Fruit fly (Drosophila melanogaster) whole organism, prepupa: ENCODE results near the gene CG10063.

Source experiments
- CG10631 ChIP-seq: fragments of 200-800 bp; sonication (Bioruptor generic); optimal IDR thresholded peaks from 2 replicates; lab custom pipeline; 2016; ENCODE audit warnings: missing biosample characterization, missing genetic modification characterization
- CG11294 ChIP-seq: fragments of 200-800 bp; sonication (Bioruptor generic); IDR thresholded peaks from 2 replicates; pipeline ENCODE4 v1.3.6; 2022; ENCODE audit warnings: missing biosample characterization, missing genetic modification characterization
- CG11762 ChIP-seq: fragments of 200-800 bp; sonication (Bioruptor generic); optimal IDR thresholded peaks from 3 replicates; lab custom pipeline; 2016; ENCODE audit warnings: missing biosample characterization, missing genetic modification characterization; ENCODE audit not compliant: insufficient read depth
- CG15336 ChIP-seq: fragments of 200-800 bp; sonication (Bioruptor generic); IDR thresholded peaks from 2 replicates; pipeline ENCODE4 v1.3.6; 2022; ENCODE audit warnings: missing biosample characterization, missing genetic modification characterization
- CG1621 ChIP-seq: fragments of 200-800 bp; sonication (Bioruptor generic); optimal IDR thresholded peaks from 3 replicates; lab custom pipeline; 2018; ENCODE audit warnings: missing biosample characterization, mild to moderate bottlenecking, missing genetic modification characterization
- CG16779 ChIP-seq: fragments of 200-800 bp; sonication (Bioruptor generic); optimal IDR thresholded peaks from 3 replicates; lab custom pipeline; 2017; ENCODE audit warnings: missing biosample characterization, mild to moderate bottlenecking, missing genetic modification characterization
- CG3032 ChIP-seq: fragments of 200-800 bp; optimal IDR thresholded peaks from 2 replicates; lab custom pipeline; 2019; ENCODE audit warnings: missing biosample characterization, mild to moderate bottlenecking, missing genetic modification characterization, moderate library complexity
- CG31627 ChIP-seq: fragments of 200-800 bp; sonication (Bioruptor generic); optimal IDR thresholded peaks from 3 replicates; lab custom pipeline; 2016; ENCODE audit warnings: missing biosample characterization, missing genetic modification characterization
- CG32006 ChIP-seq: fragments of 200-800 bp; sonication (Bioruptor generic); optimal IDR thresholded peaks from 3 replicates; lab custom pipeline; 2017; ENCODE audit warnings: missing biosample characterization, mild to moderate bottlenecking, missing genetic modification characterization
- CG34406 ChIP-seq: fragments of 200-800 bp; sonication (Bioruptor generic); optimal IDR thresholded peaks from 3 replicates; lab custom pipeline; 2016; ENCODE audit warnings: missing biosample characterization, missing genetic modification characterization
- CG6276 ChIP-seq: fragments of 200-800 bp; sonication (Bioruptor generic); optimal IDR thresholded peaks from 2 replicates; lab custom pipeline; 2017; ENCODE audit warnings: missing biosample characterization, mild to moderate bottlenecking, missing genetic modification characterization
- CG6792 ChIP-seq: fragments of 200-800 bp; sonication (Bioruptor generic); optimal IDR thresholded peaks from 3 replicates; lab custom pipeline; 2016; ENCODE audit warnings: missing biosample characterization, missing genetic modification characterization
- CG6808 ChIP-seq: fragments of 200-800 bp; sonication (Bioruptor generic); optimal IDR thresholded peaks from 3 replicates; lab custom pipeline; 2017; ENCODE audit warnings: missing biosample characterization, missing genetic modification characterization, mild to moderate bottlenecking, moderate library complexity, missing genetic modification reagents
- CG6854 ChIP-seq: fragments of 200-800 bp; sonication (Bioruptor generic); optimal IDR thresholded peaks from 2 replicates; lab custom pipeline; 2017; ENCODE audit warnings: missing biosample characterization, mild to moderate bottlenecking, missing genetic modification characterization
- CG7368 ChIP-seq: fragments of 200-800 bp; sonication (Bioruptor generic); optimal IDR thresholded peaks from 3 replicates; lab custom pipeline; 2016; ENCODE audit warnings: missing biosample characterization, missing genetic modification characterization
- CG8119 ChIP-seq: fragments of 200-800 bp; sonication (Bioruptor generic); IDR thresholded peaks from 3 replicates; pipeline ENCODE4 v1.3.6; 2022; ENCODE audit warnings: missing biosample characterization, missing genetic modification characterization
- CG8319 ChIP-seq: fragments of 200-800 bp; sonication (Bioruptor generic); optimal IDR thresholded peaks from 3 replicates; lab custom pipeline; 2016; ENCODE audit warnings: missing biosample characterization, missing genetic modification characterization
- CG9139 ChIP-seq: fragments of 200-800 bp; sonication (Bioruptor generic); optimal IDR thresholded peaks from 3 replicates; lab custom pipeline; 2017; ENCODE audit warnings: missing biosample characterization, mild to moderate bottlenecking, missing genetic modification characterization
- Eip75B ChIP-seq: fragments of 200-800 bp; sonication (Bioruptor generic); optimal IDR thresholded peaks from 3 replicates; lab custom pipeline; 2016; ENCODE audit warnings: missing biosample characterization, missing genetic modification characterization
- Eip78C ChIP-seq: fragments of 200-800 bp; sonication (Bioruptor generic); peaks from one replicate; lab custom pipeline; 2016; ENCODE audit warnings: missing biosample characterization, missing genetic modification characterization
- Eip93F ChIP-seq: fragments of 200-800 bp; sonication (Bioruptor generic); optimal IDR thresholded peaks from 2 replicates; lab custom pipeline; 2016; ENCODE audit warnings: missing biosample characterization, mild to moderate bottlenecking, missing genetic modification characterization
- Gug ChIP-seq: fragments of 200-800 bp; sonication (Bioruptor generic); IDR thresholded peaks from 2 replicates; pipeline ENCODE4 v1.3.6; 2022; ENCODE audit warnings: missing biosample characterization, missing genetic modification characterization
- Hr38 ChIP-seq: sonication (Bioruptor generic); optimal IDR thresholded peaks from 2 replicates; lab custom pipeline; 2016; ENCODE audit warnings: missing biosample characterization, missing genetic modification characterization
- Hr4 ChIP-seq: fragments of 200-800 bp; sonication (Bioruptor generic); optimal IDR thresholded peaks from 3 replicates; lab custom pipeline; 2016; ENCODE audit warnings: missing biosample characterization, missing genetic modification characterization
- Lpt ChIP-seq: fragments of 200-800 bp; sonication (Bioruptor generic); optimal IDR thresholded peaks from 3 replicates; lab custom pipeline; 2016; ENCODE audit warnings: missing biosample characterization, missing genetic modification characterization
- Met ChIP-seq: fragments of 200-800 bp; sonication (Bioruptor generic); optimal IDR thresholded peaks from 3 replicates; lab custom pipeline; 2016; ENCODE audit warnings: missing biosample characterization, missing genetic modification characterization
- OdsH ChIP-seq: fragments of 200-800 bp; sonication (Bioruptor generic); optimal IDR thresholded peaks from 3 replicates; lab custom pipeline; 2016; ENCODE audit warnings: missing biosample characterization, missing genetic modification characterization
- Sox102F ChIP-seq: fragments of 200-800 bp; sonication (Bioruptor generic); optimal IDR thresholded peaks from 2 replicates; lab custom pipeline; 2016; ENCODE audit warnings: missing biosample characterization, mild to moderate bottlenecking, missing genetic modification characterization
- Sox15 ChIP-seq: fragments of 200-800 bp; sonication (Bioruptor generic); optimal IDR thresholded peaks from 3 replicates; lab custom pipeline; 2016; ENCODE audit warnings: missing biosample characterization, missing genetic modification characterization
- achi ChIP-seq: fragments of 200-800 bp; sonication (Bioruptor generic); optimal IDR thresholded peaks from 3 replicates; lab custom pipeline; 2016; ENCODE audit warnings: missing biosample characterization, missing genetic modification characterization
- acj6 ChIP-seq: fragments of 200-800 bp; sonication (Bioruptor generic); optimal IDR thresholded peaks from 3 replicates; lab custom pipeline; 2016; ENCODE audit warnings: missing biosample characterization, missing genetic modification characterization
- cyc ChIP-seq: fragments of 200-800 bp; sonication (Bioruptor generic); optimal IDR thresholded peaks from 3 replicates; lab custom pipeline; 2016; ENCODE audit warnings: missing biosample characterization, missing genetic modification characterization
- dsx ChIP-seq: fragments of 200-800 bp; optimal IDR thresholded peaks from 3 replicates; lab custom pipeline; 2019; ENCODE audit warnings: missing biosample characterization, mild to moderate bottlenecking, missing genetic modification characterization, moderate library complexity; ENCODE audit not compliant: poor library complexity, severe bottlenecking
- eg ChIP-seq: fragments of 200-800 bp; sonication (Bioruptor generic); IDR thresholded peaks from 3 replicates; pipeline ENCODE4 v1.3.6; 2022; ENCODE audit warnings: missing biosample characterization, missing genetic modification characterization
- esn ChIP-seq: fragments of 200-800 bp; sonication (Bioruptor generic); optimal IDR thresholded peaks from 2 replicates; lab custom pipeline; 2016; ENCODE audit warnings: missing biosample characterization, mild to moderate bottlenecking, missing genetic modification characterization, moderate library complexity
- fd85E ChIP-seq: fragments of 200-800 bp; sonication (Bioruptor generic); optimal IDR thresholded peaks from 3 replicates; lab custom pipeline; 2016; ENCODE audit warnings: missing biosample characterization, missing genetic modification characterization
- fkh ChIP-seq: fragments of 200-800 bp; sonication (Bioruptor generic); optimal IDR thresholded peaks from 3 replicates; lab custom pipeline; 2017; ENCODE audit warnings: missing biosample characterization, mild to moderate bottlenecking, missing genetic modification characterization, moderate library complexity
- lz ChIP-seq: fragments of 200-800 bp; sonication (Bioruptor generic); optimal IDR thresholded peaks from 3 replicates; lab custom pipeline; 2016; ENCODE audit warnings: missing biosample characterization, missing genetic modification characterization
- net ChIP-seq: fragments of 200-800 bp; sonication (Bioruptor generic); optimal IDR thresholded peaks from 3 replicates; lab custom pipeline; 2016; ENCODE audit warnings: missing biosample characterization, missing genetic modification characterization
- salr ChIP-seq, 2 experiments: fragments of 200-800 bp; sonication (Bioruptor generic); optimal IDR thresholded peaks; 3 replicates each; lab custom pipeline; 2016 to 2018; ENCODE audit warnings: missing biosample characterization in 2 of 2, missing genetic modification characterization in 2 of 2, mild to moderate bottlenecking in 1 of 2
- spab ChIP-seq: fragments of 200-800 bp; sonication (Bioruptor generic); optimal IDR thresholded peaks from 2 replicates; lab custom pipeline; 2017; ENCODE audit warnings: missing biosample characterization, mild to moderate bottlenecking, missing genetic modification characterization, missing genetic modification reagents
- ss ChIP-seq, 2 experiments: fragments of 200-800 bp; sonication (Bioruptor generic); optimal IDR thresholded peaks; 2 replicates in 1 of 2; 3 replicates in 1 of 2; lab custom pipeline; 2017 to 2018; ENCODE audit warnings: mild to moderate bottlenecking in 2 of 2, missing biosample characterization in 2 of 2, missing genetic modification characterization in 2 of 2, moderate library complexity in 1 of 2
- topi ChIP-seq: fragments of 200-800 bp; sonication (Bioruptor generic); optimal IDR thresholded peaks from 3 replicates; lab custom pipeline; 2016; ENCODE audit warnings: missing biosample characterization, missing genetic modification characterization
- vri ChIP-seq: fragments of 200-800 bp; sonication (Bioruptor generic); optimal IDR thresholded peaks from 3 replicates; lab custom pipeline; 2016; ENCODE audit warnings: missing biosample characterization, mild to moderate bottlenecking, missing genetic modification characterization

CG10063 gene

dm6 chr3L:6996907-6997306 is 24.6 kb upstream of the CG10063 start (continued):
- TF ChIP-seq CG9139: no peak
- TF ChIP-seq cyc (GFP tag; lab: Kevin White, UChicago): peak; percentile 21
- TF ChIP-seq CG34406: peak; percentile 39
- peak; percentile 51 for TF ChIP-seq achi (GFP tag; lab: Kevin White, UChicago)
- TF ChIP-seq eg (GFP tag; lab: Robert Waterston, UW): peak; percentile 79
- TF ChIP-seq ss (GFP tag; optimal IDR thresholded peaks at IDR 0.05; lab: Kevin White, UChicago): peak in 1 of 2 experiments; percentile 8
- TF ChIP-seq vri (GFP tag; lab: Kevin White, UChicago): no peak
- TF ChIP-seq Met: peak; percentile 51
- peak; percentile 31 for TF ChIP-seq CG3032
- no peak for TF ChIP-seq Hr38 (GFP tag; lab: Kevin White, UChicago)
- TF ChIP-seq salr (GFP tag; optimal IDR thresholded peaks at IDR 0.05; lab: Kevin White, UChicago): peak in 1 of 2 experiments; percentile 34
- peak; percentile 57 for TF ChIP-seq net (GFP tag; lab: Kevin White, UChicago)
- peak; percentile 53 for TF ChIP-seq CG10631 (GFP tag; lab: Kevin White, UChicago)
- no peak for TF ChIP-seq CG16779 (tag; lab: Kevin White, UChicago)
- TF ChIP-seq lz (GFP tag; lab: Kevin White, UChicago): peak; percentile 36
- TF ChIP-seq acj6: peak; percentile 45
- peak; percentile 76 for TF ChIP-seq CG15336
- TF ChIP-seq CG7368: no peak
- TF ChIP-seq CG6276: peak; percentile 58
- TF ChIP-seq CG8119 (GFP tag; lab: Robert Waterston, UW): peak; percentile 76
- peak; percentile 16 for TF ChIP-seq Sox102F (GFP tag; lab: Kevin White, UChicago)
- no peak for TF ChIP-seq spab
- peak; percentile 38 for TF ChIP-seq Eip75B (GFP tag; lab: Kevin White, UChicago)
- peak; percentile 19 for TF ChIP-seq Sox15 (GFP tag; lab: Kevin White, UChicago)
- TF ChIP-seq CG31627 (GFP tag; lab: Kevin White, UChicago): peak; percentile 56
- peak; percentile 22; the same call in 1 of the 2 replicates for TF ChIP-seq CG11294
- TF ChIP-seq Eip78C (GFP tag; lab: Kevin White, UChicago): peak; percentile 85
- peak; percentile 84 for TF ChIP-seq Hr4 (GFP tag; lab: Kevin White, UChicago)
- TF ChIP-seq fkh (GFP tag; lab: Kevin White, UChicago): no peak

- TF ChIP-seq Sox102F (GFP tag; lab: Kevin White, UChicago) (no peak), CG6808 (GFP tag; lab: Kevin White, UChicago) (no peak), topi (GFP tag; lab: Kevin White, UChicago) (no peak), spab (no peak), Gug (GFP tag; lab: Robert Waterston, UW) (no peak), CG11762 (GFP tag; lab: Kevin White, UChicago) (no peak), salr (GFP tag; optimal IDR thresholded peaks at IDR 0.05; lab: Kevin White, UChicago) (no peak), CG8319 (GFP tag; lab: Kevin White, UChicago) (no peak), esn (no peak), achi (GFP tag; lab: Kevin White, UChicago) (no peak), CG32006 (GFP tag; lab: Kevin White, UChicago) (no peak), Sox15 (GFP tag; lab: Kevin White, UChicago) (no peak), eg (GFP tag; lab: Robert Waterston, UW) (no peak), CG16779 (tag; lab: Kevin White, UChicago) (no peak)
These were observed 23.1 kb upstream of the CG10063 start for dm6 chr3L:6995364-6995749.

DNA sequence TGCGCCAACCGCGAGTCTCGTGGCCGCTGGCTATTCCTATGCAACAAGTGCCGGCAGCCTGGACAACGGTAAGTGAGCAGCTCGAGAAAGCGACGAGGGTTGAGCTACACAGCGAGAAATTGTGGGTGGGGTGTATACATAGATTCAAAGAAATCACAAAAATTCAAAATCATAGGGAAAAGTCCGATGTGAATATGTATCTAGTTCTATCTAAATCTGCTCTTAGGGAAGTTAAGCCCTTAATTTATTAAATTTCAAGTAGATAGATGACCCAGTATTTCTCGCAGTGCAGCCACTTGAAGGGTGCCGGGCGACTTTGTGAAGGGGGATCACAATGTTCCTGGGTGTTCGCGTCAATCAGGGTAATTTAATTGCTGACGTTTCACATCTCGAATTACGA is 21.1 kb upstream of the CG10063 start:
- TF ChIP-seq fd85E (GFP tag; lab: Kevin White, UChicago) (no peak), fkh (GFP tag; lab: Kevin White, UChicago) (no peak), CG6854 (no peak), CG32006 (GFP tag; lab: Kevin White, UChicago) (no peak), CG34406 (no peak), Eip93F (GFP tag; lab: Kevin White, UChicago) (no peak), CG1621 (tag; lab: Kevin White, UChicago) (no peak), Lpt (no peak), CG10631 (GFP tag; lab: Kevin White, UChicago) (no peak), Hr4 (GFP tag; lab: Kevin White, UChicago) (no peak), Gug (GFP tag; lab: Robert Waterston, UW) (no peak), CG8319 (GFP tag; lab: Kevin White, UChicago) (no peak), CG16779 (tag; lab: Kevin White, UChicago) (no peak), dsx (GFP tag; lab: Kevin White, UChicago) (no peak), CG6792 (GFP tag; lab: Kevin White, UChicago) (no peak), CG6808 (GFP tag; lab: Kevin White, UChicago) (no peak), OdsH (GFP tag; lab: Kevin White, UChicago) (no peak), cyc (GFP tag; lab: Kevin White, UChicago) (no peak), lz (GFP tag; lab: Kevin White, UChicago) (no peak), Eip75B (GFP tag; lab: Kevin White, UChicago) (no peak)
- TF ChIP-seq, all 60 proteins: peak for 0
